Worm (Caenorhabditis elegans): ENCODE results near the gene cls-1.
A peak's percentile ranks its signal among the peaks of the same experiment; 100 is the strongest.

DNA sequence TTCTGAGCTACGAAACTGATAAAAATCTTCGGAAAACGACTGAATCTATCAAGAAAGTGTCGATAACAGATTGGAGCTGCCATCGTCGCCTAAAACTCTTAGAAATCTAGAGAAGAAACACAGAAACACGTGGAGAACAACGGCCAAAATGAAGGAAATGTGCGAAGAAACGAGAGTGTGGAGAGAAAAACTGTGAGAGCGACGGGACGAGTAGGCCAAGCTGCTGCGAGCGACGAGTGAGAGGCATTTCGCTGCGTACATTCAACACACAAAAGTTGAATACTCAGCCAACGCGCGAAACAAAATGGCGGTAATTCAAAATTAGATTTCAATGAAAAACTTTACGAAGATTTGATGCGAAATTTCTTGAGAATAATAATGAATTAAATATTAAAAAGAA, 9.6 kb upstream of the cls-1 start:
- TF ChIP-seq him-1 (tag; optimal IDR thresholded peaks at IDR 0.05) (no peak), W03F9.2 (tag; optimal IDR thresholded peaks at IDR 0.05) (peak; percentile 86)

All from whole organism, L4/young adult.